Fruit fly (Drosophila melanogaster): ENCODE data around the gene Pura.

DNA sequence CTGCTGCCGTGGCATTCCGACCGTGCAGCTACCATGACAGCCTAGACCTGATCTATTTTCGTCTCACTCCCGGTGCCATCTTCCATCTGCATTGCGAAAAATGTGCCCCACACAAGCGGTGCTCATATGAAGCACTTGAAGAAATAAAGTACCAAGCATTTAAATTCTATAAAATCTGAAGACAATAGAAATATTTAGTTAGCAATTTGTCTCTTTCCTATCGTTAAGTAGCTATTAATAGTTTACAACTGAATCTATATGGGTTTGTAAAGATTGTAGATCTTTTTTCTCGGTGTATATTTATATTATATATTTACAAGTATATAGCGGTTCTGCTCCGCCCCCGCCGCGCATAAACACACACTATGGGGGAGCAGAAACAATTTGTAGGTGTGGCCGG is 18.3 kb downstream of the Pura start:
- TF ChIP-seq h (GFP tag; optimal IDR thresholded peaks at IDR 0.05) (no peak), Myc (optimal IDR thresholded peaks at IDR 0.05) (no peak), OdsH (GFP tag; optimal IDR thresholded peaks at IDR 0.05) (no peak), jim (GFP tag; optimal IDR thresholded peaks at IDR 0.05) (no peak), Abd-B (GFP tag; optimal IDR thresholded peaks at IDR 0.05) (no peak), dmrt93B (GFP tag; optimal IDR thresholded peaks at IDR 0.05) (no peak), dsf (GFP tag; optimal IDR thresholded peaks at IDR 0.05; ENCODE audit: borderline replicate concordance) (no peak)

Measured in whole organism, wandering third instar larva.